Worm (Caenorhabditis elegans): Measurements from ENCODE around the gene eak-4.

eak-4 gene

ce11 chrIV:12567176-12567892, 42.0 kb upstream of the eak-4 start, which contains the start of the genes hsb-1 and let-99 (continued):
- TF ChIP-seq hmg-1.2 (GFP tag; IDR thresholded peaks at IDR 0.05) (peak; percentile 93), repo-1 (tag; optimal IDR thresholded peaks at IDR 0.05) (no peak), F33H1.4 (GFP tag; IDR thresholded peaks at IDR 0.05) (peak; percentile 63), ceh-91 (GFP tag; IDR thresholded peaks at IDR 0.05) (peak; percentile 65), zim-3 (tag; optimal IDR thresholded peaks at IDR 0.05) (no peak), snpc-4 (GFP tag; optimal IDR thresholded peaks at IDR 0.05) (peak; percentile 52), snpc-4 (tag; optimal IDR thresholded peaks at IDR 0.05) (peak in 3 of 4 experiments; percentile 48 to 64 (median 61)), T26A5.8 (tag; optimal IDR thresholded peaks at IDR 0.05) (no peak), ZK185.1 (tag; optimal IDR thresholded peaks at IDR 0.05; ENCODE audit: poor library complexity, severe bottlenecking) (peak; percentile 10)

DNA sequence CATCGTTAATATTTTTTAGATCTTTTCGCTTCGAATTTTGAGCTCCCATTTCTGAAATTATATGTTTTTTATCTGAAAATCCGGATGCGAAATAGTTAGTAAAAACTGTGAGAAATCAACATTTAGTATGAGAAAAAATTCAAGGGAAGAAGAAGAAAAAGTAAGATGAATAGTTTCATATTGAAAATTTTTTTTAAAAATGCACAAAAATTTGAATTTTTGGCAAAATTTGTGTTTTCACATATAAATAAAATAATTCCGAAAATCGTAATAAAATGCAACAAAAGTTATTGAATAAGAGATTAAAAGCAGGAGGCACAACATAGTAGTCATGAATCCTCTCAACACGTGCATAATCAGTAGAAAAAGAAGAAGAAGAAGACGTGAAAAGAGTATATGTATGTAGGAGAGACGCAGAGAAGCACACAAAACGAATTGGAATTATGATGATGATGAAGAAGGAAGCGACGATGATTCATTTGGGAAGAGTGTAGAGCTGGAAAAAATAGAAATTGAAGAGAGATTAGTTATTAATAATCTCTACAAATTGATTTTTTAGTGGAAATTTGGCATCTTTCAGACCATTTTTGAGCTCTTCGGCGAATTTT, 40.7 kb upstream of the eak-4 start, which contains the start of gene eak-7:
Gene eak-7, minus strand, starts transcription at position 51 of the 608 bp plus-strand sequence.
- TF ChIP-seq F37B4.10 (GFP tag; IDR thresholded peaks at IDR 0.05) (no peak), Y79H2A.3 (GFP tag; conservative IDR thresholded peaks at IDR 0.05) (no peak), hsf-1 (GFP tag; IDR thresholded peaks at IDR 0.05) (0 out of 2 replicates have a peak, but pooled peaks have one; percentile 28)

ce11 chrIV:12560568-12560967, 35.3 kb upstream of the eak-4 start, which contains the start of gene snb-7:
snb-7 (plus strand) TSS chrIV:12560868.
- no peak for TF ChIP-seq bed-2 (GFP tag; IDR thresholded peaks at IDR 0.05)
- TF ChIP-seq madf-3 (GFP tag; IDR thresholded peaks at IDR 0.05), result 0 out of 2 replicates have a peak, but pooled peaks have one; percentile 61
- TF ChIP-seq akir-1 (GFP tag; optimal IDR thresholded peaks at IDR 0.05), result no peak
- 0 out of 2 replicates have a peak, but pooled peaks have one; percentile 26 for TF ChIP-seq Y56A3A.18 (GFP tag; IDR thresholded peaks at IDR 0.05)

DNA sequence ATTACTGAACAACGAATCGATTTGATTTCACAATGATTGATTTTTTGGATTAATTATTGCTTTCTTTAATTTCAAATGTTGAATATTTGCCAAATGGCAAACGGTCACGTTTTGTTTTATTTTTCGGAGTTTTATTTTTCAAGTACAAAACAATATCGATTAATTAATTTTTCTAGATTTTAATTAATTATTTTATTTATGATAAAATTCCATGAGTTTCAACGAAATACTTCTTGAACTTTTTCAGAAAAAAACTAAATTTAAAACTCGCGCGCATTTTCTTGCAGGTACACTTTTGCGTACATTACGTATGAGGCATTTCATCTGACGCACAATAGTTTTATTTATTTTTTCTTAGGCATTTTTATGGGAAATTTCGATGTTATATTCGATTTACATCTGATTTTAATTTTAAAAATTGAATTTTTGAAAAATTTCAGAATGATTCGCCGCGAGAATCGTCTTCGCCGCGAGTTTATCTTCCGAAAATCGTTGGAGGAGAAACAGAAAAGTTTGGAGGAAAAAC, 33.7 kb upstream of the eak-4 start, which contains the start of the genes ZK795.2 and ZK795.3:
Gene ZK795.2, minus strand, starts transcription at position 51 of the 526 bp plus-strand sequence.
Gene ZK795.3, plus strand, starts transcription at position 441 of the 526 bp plus-strand sequence.
- TF ChIP-seq F23B12.7 (tag; optimal IDR thresholded peaks at IDR 0.05; ENCODE audit: insufficient read depth), result peak; percentile 35
- TF ChIP-seq D2030.7 (GFP tag; IDR thresholded peaks at IDR 0.05), result peak; percentile 31; the same call in 1 of the 2 replicates
- peak; percentile 51 for TF ChIP-seq F33H1.4 (GFP tag; IDR thresholded peaks at IDR 0.05)
- TF ChIP-seq nfya-2 (GFP tag; IDR thresholded peaks at IDR 0.05), result no peak
- TF ChIP-seq snpc-3.4 (tag; optimal IDR thresholded peaks at IDR 0.05), result no peak
- peak; percentile 71 to 95 (median 76) for TF ChIP-seq lin-35 (GFP tag; optimal IDR thresholded peaks at IDR 0.05)
- TF ChIP-seq ceh-100 (GFP tag; IDR thresholded peaks at IDR 0.05), result no peak
- TF ChIP-seq dpl-1 (GFP tag; optimal IDR thresholded peaks at IDR 0.05), result peak; percentile 86
- no peak for TF ChIP-seq atf-7 (tag; optimal IDR thresholded peaks at IDR 0.05)
- TF ChIP-seq rcor-1 (GFP tag; IDR thresholded peaks at IDR 0.05), result no peak
- TF ChIP-seq him-1 (tag; optimal IDR thresholded peaks at IDR 0.05), result peak; percentile 2
- peak; percentile 24; the same call in 1 of the 2 replicates for TF ChIP-seq hmg-1.2 (GFP tag; IDR thresholded peaks at IDR 0.05)
- TF ChIP-seq F57C9.4 (tag; optimal IDR thresholded peaks at IDR 0.05), result no peak
- TF ChIP-seq lin-54 (GFP tag; optimal IDR thresholded peaks at IDR 0.05), result peak; percentile 97
- no peak for TF ChIP-seq ztf-22 (GFP tag; optimal IDR thresholded peaks at IDR 0.05)
- TF ChIP-seq ccch-3 (GFP tag; optimal IDR thresholded peaks at IDR 0.05), result no peak
- peak; percentile 23 for TF ChIP-seq ZK185.1 (tag; optimal IDR thresholded peaks at IDR 0.05; ENCODE audit: poor library complexity, severe bottlenecking)
- no peak for TF ChIP-seq unc-62 (GFP tag; optimal IDR thresholded peaks at IDR 0.05)
- no peak for TF ChIP-seq aptf-3 (GFP tag; IDR thresholded peaks at IDR 0.05)
- peak; percentile 21 for TF ChIP-seq lsl-1 (GFP tag; optimal IDR thresholded peaks at IDR 0.05)
- no peak for TF ChIP-seq pbrm-1 (GFP tag; IDR thresholded peaks at IDR 0.05)
- peak; percentile 35; the same call in 1 of the 2 replicates for TF ChIP-seq madf-6 (GFP tag; IDR thresholded peaks at IDR 0.05)
- TF ChIP-seq lin-40 (tag; optimal IDR thresholded peaks at IDR 0.05), result peak; percentile 31
- no peak for TF ChIP-seq mel-28 (tag; optimal IDR thresholded peaks at IDR 0.05; ENCODE audit: borderline replicate concordance)
- TF ChIP-seq efl-1 (GFP tag; optimal IDR thresholded peaks at IDR 0.05), result peak; percentile 87

Measured in whole organism, young adult.